Worm (Caenorhabditis elegans) whole organism, L4/young adult: ENCODE data around the gene grl-4.

ENCODE experiments used
- W03F9.2 ChIP-seq: fragments of 150-350 bp; optimal IDR thresholded peaks from 2 replicates; lab custom pipeline; 2014; ENCODE audit warnings: missing biosample characterization, missing genetic modification characterization
- dao-5 ChIP-seq: sonication (generic microtip); optimal IDR thresholded peaks from 2 replicates; lab custom pipeline; 2016; ENCODE audit warnings: missing genotype, missing genetic modification characterization, moderate library complexity, missing compliant biosample characterization
- him-1 ChIP-seq: sonication (generic microtip); optimal IDR thresholded peaks from 2 replicates; lab custom pipeline; 2016; ENCODE audit warnings: missing genotype, missing genetic modification reagents, missing genetic modification characterization, missing compliant biosample characterization

ce11 chrIV:7291957-7292356, 18.6 kb downstream of the grl-4 start, which contains the start of gene F42C5.4:
- no peak for TF ChIP-seq dao-5 (tag; lab: Kevin White, UChicago)
- no peak for TF ChIP-seq W03F9.2
- TF ChIP-seq him-1 (tag; lab: Kevin White, UChicago), result no peak
